Fruit fly (Drosophila melanogaster): ENCODE measurements around the gene tld.

- TF ChIP-seq eve (GFP tag; optimal IDR thresholded peaks at IDR 0.05), result peak in 1 of 2 experiments; percentile 99
- TF ChIP-seq CG13775 (GFP tag; optimal IDR thresholded peaks at IDR 0.05), result peak; percentile 90
- peak in 1 of 2 experiments; percentile 85 for TF ChIP-seq Hr78 (GFP tag; optimal IDR thresholded peaks at IDR 0.05)
- TF ChIP-seq sr (GFP tag; IDR thresholded peaks at IDR 0.05), result peak; percentile 49; the same call in 1 of the 3 replicates
Observed at dm6 chr3R:24768538-24769401, 19.2 kb downstream of the tld start, which contains the start of gene CG13631.

Measured in whole organism, embryonic.